Fruit fly (Drosophila melanogaster) whole organism, embryonic: ENCODE measurements around the gene CG16959.

Experiments used
- CG17328 ChIP-seq: fragments of 200-800 bp; sonication (Bioruptor generic); IDR thresholded peaks from 2 replicates; pipeline ENCODE4 v1.3.6; 2022; ENCODE audit warnings: missing biosample characterization, missing genetic modification characterization
- CG18764 ChIP-seq: fragments of 200-800 bp; sonication (Bioruptor generic); optimal IDR thresholded peaks from 3 replicates; lab custom pipeline; 2016; ENCODE audit warnings: missing biosample characterization, missing genetic modification characterization
- Neu2 ChIP-seq: fragments of 200-800 bp; sonication (Bioruptor generic); optimal IDR thresholded peaks from 3 replicates; lab custom pipeline; 2016; ENCODE audit warnings: missing biosample characterization, missing genetic modification characterization, borderline replicate concordance
- Pdp1 ChIP-seq, 2 experiments: fragments of 200-800 bp; sonication (Bioruptor generic); optimal IDR thresholded peaks; 3 replicates each; lab custom pipeline; 2016; ENCODE audit warnings: missing biosample characterization in 2 of 2, missing genetic modification characterization in 2 of 2, mild to moderate bottlenecking in 1 of 2, moderate library complexity in 1 of 2
- Rfx ChIP-seq: fragments of 200-800 bp; sonication (Bioruptor generic); IDR thresholded peaks from 2 replicates; pipeline ENCODE4 v1.3.6; 2022; ENCODE audit warnings: missing biosample characterization, missing genetic modification characterization
- lola ChIP-seq, 3 experiments: fragments of >200 bp in 2 of 3; fragments of 200-800 bp in 1 of 3; sonication (Bioruptor generic) in 1 of 3; optimal IDR thresholded peaks; 2 replicates each; lab custom pipeline; 2017 to 2019; ENCODE audit warnings: missing biosample characterization in 3 of 3, missing genetic modification characterization in 3 of 3, mild to moderate bottlenecking in 1 of 3, moderate library complexity in 1 of 3

DNA sequence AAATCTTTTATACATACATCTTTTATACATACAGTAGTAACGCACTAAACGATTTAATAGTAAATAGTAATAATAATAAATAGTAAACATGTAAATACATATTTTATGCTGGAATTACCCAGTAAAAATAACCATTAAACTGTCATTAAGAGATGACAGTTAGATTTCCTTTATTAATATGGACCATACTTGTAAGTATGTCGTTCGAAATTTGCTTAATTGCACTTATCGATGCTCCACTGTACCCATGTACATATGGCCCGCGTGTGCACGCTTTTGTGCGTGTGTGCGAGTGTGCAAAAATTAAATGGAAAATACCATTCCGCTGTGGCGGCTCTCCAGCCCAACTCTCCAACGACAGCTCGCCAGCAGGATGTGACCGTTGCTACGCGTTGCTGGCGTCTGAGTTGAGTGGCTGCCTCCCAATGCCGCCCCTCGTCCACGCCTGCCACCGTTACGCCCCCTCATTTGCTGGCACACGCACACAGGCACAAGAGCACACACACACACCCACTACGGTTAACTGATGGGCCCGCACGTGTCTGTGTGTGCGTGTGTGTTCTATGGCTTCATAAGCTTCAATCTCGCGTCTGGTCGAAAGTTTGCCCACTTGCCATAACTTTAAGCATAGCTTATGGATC lies 22.3 kb downstream of the CG16959 start:
- TF ChIP-seq Pdp1 (GFP tag; optimal IDR thresholded peaks at IDR 0.05; lab: Kevin White, UChicago): no peak
- TF ChIP-seq Rfx (GFP tag; lab: Robert Waterston, UW): peak; percentile 36; the same call in 1 of the 2 replicates
- 0 out of 2 replicates have a peak, but pooled peaks have one; percentile 14 for TF ChIP-seq CG17328 (GFP tag; lab: Robert Waterston, UW)
- no peak for TF ChIP-seq lola (GFP tag; optimal IDR thresholded peaks at IDR 0.05; lab: Kevin White, UChicago)
- no peak for TF ChIP-seq Neu2
- no peak for TF ChIP-seq CG18764
